Worm (Caenorhabditis elegans): ENCODE measurements around the gene ZK632.9.

The ZK632.9 gene

ce11 chrIII:9867780-9868503 is 42.7 kb upstream of the ZK632.9 start, which contains the start of gene dhhc-4 (continued):
- no peak for TF ChIP-seq zag-1 (tag; optimal IDR thresholded peaks at IDR 0.05)
- TF ChIP-seq unc-39 (tag; optimal IDR thresholded peaks at IDR 0.05): no peak
- TF ChIP-seq elt-1 (tag; optimal IDR thresholded peaks at IDR 0.05): no peak
- TF ChIP-seq snpc-4 (tag; optimal IDR thresholded peaks at IDR 0.05): peak; percentile 25
- peak; percentile 94 for TF ChIP-seq gmeb-1 (tag; optimal IDR thresholded peaks at IDR 0.05)
- no peak for TF ChIP-seq ceh-16 (tag; optimal IDR thresholded peaks at IDR 0.05)
- TF ChIP-seq ama-1 (optimal IDR thresholded peaks at IDR 0.05): no peak
- TF ChIP-seq nhr-10 (tag; optimal IDR thresholded peaks at IDR 0.05): no peak
- TF ChIP-seq C34F6.9 (tag; optimal IDR thresholded peaks at IDR 0.05): peak; percentile 46
- TF ChIP-seq nhr-12 (tag; optimal IDR thresholded peaks at IDR 0.05): no peak
- TF ChIP-seq mab-5 (tag; optimal IDR thresholded peaks at IDR 0.05): peak; percentile 66
- peak; percentile 52 to 81 for TF ChIP-seq lsy-2 (tag; optimal IDR thresholded peaks at IDR 0.05)
- no peak for TF ChIP-seq ztf-11 (tag; optimal IDR thresholded peaks at IDR 0.05)

DNA sequence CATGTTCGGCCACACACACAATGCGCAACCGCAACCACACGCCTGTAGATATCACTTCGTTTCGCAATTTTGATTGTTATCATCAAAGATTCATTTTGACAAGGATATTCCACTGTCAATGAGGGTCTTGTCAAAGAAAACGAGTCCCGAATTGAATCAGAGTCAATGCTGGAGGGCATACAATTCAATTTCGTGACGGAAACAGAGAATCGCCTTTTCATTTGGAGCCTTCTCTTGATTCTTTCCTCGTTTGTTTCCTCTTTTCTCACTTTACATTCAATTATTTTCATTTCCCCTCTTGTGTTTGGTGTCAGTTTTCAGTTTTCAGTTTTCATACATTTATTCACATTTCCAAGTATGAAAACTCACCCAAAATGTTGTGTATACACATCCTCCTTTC is 42.1 kb upstream of the ZK632.9 start:
- TF ChIP-seq ceh-82 (tag; optimal IDR thresholded peaks at IDR 0.05) (no peak), skn-1 (tag; optimal IDR thresholded peaks at IDR 0.05) (no peak), sma-3 (GFP tag; optimal IDR thresholded peaks at IDR 0.05) (peak; percentile 13), nhr-12 (tag; optimal IDR thresholded peaks at IDR 0.05) (no peak), blmp-1 (tag; optimal IDR thresholded peaks at IDR 0.05; ENCODE audit: insufficient read depth) (no peak), nhr-10 (tag; optimal IDR thresholded peaks at IDR 0.05) (no peak)

ce11 chrIII:9862469-9862868 is 37.2 kb upstream of the ZK632.9 start:
- TF ChIP-seq nhr-21 (tag; optimal IDR thresholded peaks at IDR 0.05) (no peak), lsy-2 (tag; optimal IDR thresholded peaks at IDR 0.05) (peak in 1 of 2 experiments; percentile 44)

ce11 chrIII:9861470-9862342 is 36.5 kb upstream of the ZK632.9 start:
- peak; percentile 70 for TF ChIP-seq gmeb-1 (tag; optimal IDR thresholded peaks at IDR 0.05)
- no peak for TF ChIP-seq ZK546.5 (tag; optimal IDR thresholded peaks at IDR 0.05)
- TF ChIP-seq blmp-1 (tag; optimal IDR thresholded peaks at IDR 0.05; ENCODE audit: insufficient read depth): no peak
- no peak for TF ChIP-seq lin-13 (GFP tag; optimal IDR thresholded peaks at IDR 0.05)
- TF ChIP-seq F13H6.1 (tag; optimal IDR thresholded peaks at IDR 0.05): peak; percentile 31
- TF ChIP-seq lin-11 (tag; optimal IDR thresholded peaks at IDR 0.05): peak; percentile 53
- no peak for TF ChIP-seq snpc-4 (tag; optimal IDR thresholded peaks at IDR 0.05)
- TF ChIP-seq ztf-1 (GFP tag; conservative IDR thresholded peaks at IDR 0.05): no peak
- TF ChIP-seq mdl-1 (tag; optimal IDR thresholded peaks at IDR 0.05): peak in 1 of 2 experiments; percentile 17
- TF ChIP-seq C34F6.9 (tag; optimal IDR thresholded peaks at IDR 0.05): peak; percentile 48
- peak; percentile 79 for TF ChIP-seq nhr-129 (tag; optimal IDR thresholded peaks at IDR 0.05)
- TF ChIP-seq sma-3 (GFP tag; optimal IDR thresholded peaks at IDR 0.05): peak; percentile 16
- TF ChIP-seq mab-5 (tag; optimal IDR thresholded peaks at IDR 0.05): peak; percentile 37
- no peak for TF ChIP-seq aly-2 (tag; optimal IDR thresholded peaks at IDR 0.05)
- peak; percentile 64 for TF ChIP-seq unc-55 (GFP tag; optimal IDR thresholded peaks at IDR 0.05)
- TF ChIP-seq fos-1 (tag; optimal IDR thresholded peaks at IDR 0.05): peak; percentile 20
- TF ChIP-seq egl-27 (tag; optimal IDR thresholded peaks at IDR 0.05): no peak
- peak; percentile 35 to 50 for TF ChIP-seq lsy-2 (tag; optimal IDR thresholded peaks at IDR 0.05)
- TF ChIP-seq crh-2 (tag; optimal IDR thresholded peaks at IDR 0.05): peak; percentile 58
- TF ChIP-seq ztf-4 (tag; optimal IDR thresholded peaks at IDR 0.05): peak; percentile 42
- TF ChIP-seq nhr-21 (tag; optimal IDR thresholded peaks at IDR 0.05): no peak
- TF ChIP-seq Y55F3AM.14 (GFP tag; optimal IDR thresholded peaks at IDR 0.05): peak; percentile 61
- TF ChIP-seq sma-9 (GFP tag; optimal IDR thresholded peaks at IDR 0.05): peak; percentile 78
- no peak for TF ChIP-seq sma-9 (tag; optimal IDR thresholded peaks at IDR 0.05)
- TF ChIP-seq sem-4 (tag; optimal IDR thresholded peaks at IDR 0.05): peak; percentile 1
- TF ChIP-seq unc-62 (GFP tag; optimal IDR thresholded peaks at IDR 0.05): no peak

Data from whole organism, L2 larva.